Fruit fly (Drosophila melanogaster) whole organism, wandering third instar larva: Measurements from ENCODE around the gene CG9921.

Experiments used
- Hnf4 ChIP-seq: fragments of 200-800 bp; sonication (Bioruptor generic); optimal IDR thresholded peaks from 2 replicates; lab custom pipeline; 2016; ENCODE audit warnings: missing biosample characterization, mild to moderate bottlenecking, missing genetic modification characterization
- Myc ChIP-seq: fragments of >200 bp; optimal IDR thresholded peaks from 2 replicates; lab custom pipeline; 2017
- Vsx2 ChIP-seq: fragments of 200-300, 225-300 bp; sonication (Bioruptor generic); optimal IDR thresholded peaks from 2 replicates; lab custom pipeline; 2018; ENCODE audit warnings: missing biosample characterization, missing genetic modification characterization; ENCODE audit not compliant: partially characterized antibody
- br ChIP-seq: fragments of 200-800 bp; sonication (Bioruptor generic); optimal IDR thresholded peaks from 2 replicates; lab custom pipeline; 2016; ENCODE audit warnings: missing biosample characterization, missing genetic modification characterization
- h ChIP-seq: fragments of 200-800 bp; sonication (Bioruptor generic); optimal IDR thresholded peaks from 3 replicates; lab custom pipeline; 2016; ENCODE audit warnings: missing biosample characterization, mild to moderate bottlenecking, missing genetic modification characterization

dm6 chrX:16309764-16310163 lies 23.6 kb downstream of the CG9921 start:
- no peak for TF ChIP-seq Myc (lab: Kevin White, UChicago)
- no peak for TF ChIP-seq br (GFP tag; lab: Kevin White, UChicago)
- TF ChIP-seq Vsx2 (GFP tag; lab: Kevin White, UChicago) = peak; percentile 11
- no peak for TF ChIP-seq h
- no peak for TF ChIP-seq Hnf4 (GFP tag; lab: Kevin White, UChicago)
